Worm (Caenorhabditis elegans) whole organism, L4 larva: Measurements from ENCODE around the gene F31F6.1.

Experiments used
- D1046.2 ChIP-seq: fragments of 200-800 bp; sonication (Bioruptor generic); IDR thresholded peaks from 2 replicates; pipeline ENCODE4 v1.3.6; 2022; ENCODE audit warnings: missing genetic modification characterization, missing compliant biosample characterization
- F37D6.2 ChIP-seq: sonication (generic microtip); optimal IDR thresholded peaks from 2 replicates; lab custom pipeline; 2016; ENCODE audit warnings: mild to moderate bottlenecking, missing genetic modification characterization, missing compliant biosample characterization
- F49E8.2 ChIP-seq: sonication (generic microtip); optimal IDR thresholded peaks from 2 replicates; lab custom pipeline; 2016; ENCODE audit warnings: missing compliant biosample characterization, mild to moderate bottlenecking, missing genetic modification characterization, borderline replicate concordance
- R02D3.7 ChIP-seq: fragments of 150-350 bp; sonication (generic microtip); optimal IDR thresholded peaks from 3 replicates; lab custom pipeline; 2014; ENCODE audit warnings: missing biosample characterization, missing genetic modification characterization
- T26A8.4 ChIP-seq: fragments of 200-800 bp; sonication (Bioruptor generic); IDR thresholded peaks from 2 replicates; pipeline ENCODE4 v1.3.6; 2022; ENCODE audit warnings: missing genetic modification characterization, missing compliant biosample characterization
- Y105C5A.15 ChIP-seq: fragments of 200-800 bp; sonication (Bioruptor generic); IDR thresholded peaks from 2 replicates; pipeline ENCODE4 v1.3.6; 2022; ENCODE audit warnings: missing genetic modification characterization, missing compliant biosample characterization
- Y48G9A.11 ChIP-seq: fragments of 200-800 bp; sonication (Bioruptor generic); IDR thresholded peaks from 2 replicates; pipeline ENCODE4 v1.3.6; 2022; ENCODE audit warnings: missing genetic modification reagents, missing genetic modification characterization, missing compliant biosample characterization
- Y5F2A.4 ChIP-seq: fragments of 200-800 bp; sonication (Bioruptor generic); optimal IDR thresholded peaks from 2 replicates; lab custom pipeline; 2018; ENCODE audit warnings: mild to moderate bottlenecking, missing genetic modification characterization, missing compliant biosample characterization
- aly-2 ChIP-seq: sonication (generic microtip); optimal IDR thresholded peaks from 2 replicates; lab custom pipeline; 2018; ENCODE audit warnings: missing biosample characterization, missing genetic modification characterization
- ceh-20 ChIP-seq: fragments of 200-800 bp; sonication (Bioruptor generic); IDR thresholded peaks from 2 replicates; pipeline ENCODE4 v1.3.6; 2022; ENCODE audit warnings: missing genetic modification reagents, missing genetic modification characterization, missing compliant biosample characterization
- ceh-28 ChIP-seq: fragments of 150-350 bp; optimal IDR thresholded peaks from 2 replicates; lab custom pipeline; 2014; ENCODE audit warnings: missing biosample characterization, missing genetic modification reagents, missing genetic modification characterization
- ceh-32 ChIP-seq: sonication (generic microtip); optimal IDR thresholded peaks from 2 replicates; lab custom pipeline; 2016; ENCODE audit warnings: mild to moderate bottlenecking, missing genetic modification characterization, missing compliant biosample characterization; ENCODE audit not compliant: poor library complexity
- ceh-62 ChIP-seq: sonication (generic microtip); optimal IDR thresholded peaks from 2 replicates; lab custom pipeline; 2017; ENCODE audit warnings: missing biosample characterization, missing genetic modification characterization
- ces-1 ChIP-seq: fragments of 150-350 bp; sonication (generic microtip); optimal IDR thresholded peaks from 4 replicates; lab custom pipeline; 2014; ENCODE audit warnings: missing biosample characterization, missing genetic modification reagents, missing genetic modification characterization
- cey-2 ChIP-seq: sonication (generic microtip); optimal IDR thresholded peaks from 3 replicates; lab custom pipeline; 2017; ENCODE audit warnings: missing genetic modification characterization, mild to moderate bottlenecking, missing compliant biosample characterization, antibody characterized with exemption, borderline replicate concordance; ENCODE audit not compliant: insufficient read depth
- ctbp-1 ChIP-seq: fragments of 200-800 bp; sonication (Bioruptor generic); IDR thresholded peaks from 2 replicates; pipeline ENCODE4 v1.3.6; 2022; ENCODE audit warnings: missing genetic modification reagents, missing genetic modification characterization, missing compliant biosample characterization
- daf-16 ChIP-seq, 3 experiments: sonication (generic microtip); optimal IDR thresholded peaks; 2 replicates each; lab custom pipeline; 2016 to 2017; ENCODE audit warnings: missing genetic modification characterization in 3 of 3, missing genetic modification reagents in 3 of 3, mild to moderate bottlenecking in 2 of 3, missing compliant biosample characterization in 2 of 3, missing biosample characterization in 1 of 3, moderate library complexity in 1 of 3
- daf-8 ChIP-seq: fragments of 200-800 bp; sonication (Bioruptor generic); IDR thresholded peaks from 2 replicates; pipeline ENCODE4 v1.3.6; 2022; ENCODE audit warnings: missing genetic modification characterization, missing compliant biosample characterization
- duxl-1 ChIP-seq: sonication (generic microtip); optimal IDR thresholded peaks from 2 replicates; lab custom pipeline; 2016; ENCODE audit warnings: mild to moderate bottlenecking, missing genetic modification characterization, moderate library complexity, missing compliant biosample characterization; ENCODE audit not compliant: poor library complexity
- dve-1 ChIP-seq: sonication (generic microtip); optimal IDR thresholded peaks from 2 replicates; lab custom pipeline; 2017; ENCODE audit warnings: antibody characterized with exemption, mild to moderate bottlenecking, missing genetic modification characterization, missing compliant biosample characterization; ENCODE audit not compliant: insufficient read depth
- fkh-10 ChIP-seq: fragments of 150-350 bp; optimal IDR thresholded peaks from 2 replicates; lab custom pipeline; 2014; ENCODE audit warnings: missing biosample characterization, missing genetic modification reagents, missing genetic modification characterization
- hif-1 ChIP-seq, 2 experiments: sonication (generic microtip); optimal IDR thresholded peaks; 2 replicates each; lab custom pipeline; 2016 to 2017; ENCODE audit warnings: missing compliant biosample characterization in 2 of 2, missing genetic modification characterization in 2 of 2, missing genetic modification reagents in 2 of 2, missing genotype in 2 of 2, mild to moderate bottlenecking in 1 of 2
- hlh-11 ChIP-seq: fragments of 200-800 bp; sonication (Bioruptor generic); optimal IDR thresholded peaks from 2 replicates; lab custom pipeline; 2018; ENCODE audit warnings: mild to moderate bottlenecking, missing genetic modification characterization, missing compliant biosample characterization
- lim-7 ChIP-seq: fragments of 200-800 bp; sonication (Bioruptor generic); IDR thresholded peaks from 2 replicates; pipeline ENCODE4 v1.3.6; 2022; ENCODE audit warnings: missing genetic modification characterization, missing compliant biosample characterization
- lin-1 ChIP-seq: fragments of 200-800 bp; sonication (Bioruptor generic); IDR thresholded peaks from 2 replicates; pipeline ENCODE4 v1.3.6; 2022; ENCODE audit warnings: missing genetic modification reagents, missing genetic modification characterization, missing compliant biosample characterization
- lin-13 ChIP-seq: fragments of 150-350 bp; optimal IDR thresholded peaks from 2 replicates; lab custom pipeline; 2014; ENCODE audit warnings: missing biosample characterization, missing genetic modification reagents, missing genetic modification characterization
- mdl-1 ChIP-seq, 2 experiments: fragments of 150-350 bp in 1 of 2; sonication (generic microtip) in 1 of 2; optimal IDR thresholded peaks; 2 replicates each; lab custom pipeline; 2014 to 2017; ENCODE audit warnings: missing biosample characterization in 2 of 2, missing genetic modification characterization in 2 of 2
- mep-1 ChIP-seq: fragments of 150-350 bp; sonication (generic microtip); optimal IDR thresholded peaks from 3 replicates; lab custom pipeline; 2014; ENCODE audit warnings: missing biosample characterization, missing genetic modification characterization
- mes-2 ChIP-seq: sonication (generic microtip); optimal IDR thresholded peaks from 2 replicates; lab custom pipeline; 2016; ENCODE audit warnings: missing genotype, mild to moderate bottlenecking, missing genetic modification characterization, missing compliant biosample characterization; ENCODE audit not compliant: poor library complexity, severe bottlenecking
- mxl-2 ChIP-seq: fragments of 200-800 bp; sonication (Bioruptor generic); conservative IDR thresholded peaks from 2 replicates; pipeline ENCODE4 v1.3.6; 2022; ENCODE audit warnings: missing genetic modification reagents, missing genetic modification characterization, missing compliant biosample characterization
- nhr-28 ChIP-seq: fragments of 150-350 bp; optimal IDR thresholded peaks from 2 replicates; lab custom pipeline; 2014; ENCODE audit warnings: missing biosample characterization, missing genetic modification characterization
- nhr-42 ChIP-seq: fragments of 200-800 bp; sonication (Bioruptor generic); IDR thresholded peaks from 2 replicates; pipeline ENCODE4 v1.3.6; 2022; ENCODE audit warnings: missing genetic modification characterization, missing compliant biosample characterization
- nhr-6 ChIP-seq: fragments of 150-350 bp; optimal IDR thresholded peaks from 2 replicates; lab custom pipeline; 2014; ENCODE audit warnings: missing biosample characterization, missing genetic modification characterization
- nhr-76 ChIP-seq: fragments of 150-350 bp; optimal IDR thresholded peaks from 2 replicates; lab custom pipeline; 2014; ENCODE audit warnings: missing biosample characterization, missing genetic modification characterization
- nhr-77 ChIP-seq: fragments of 150-350 bp; optimal IDR thresholded peaks from 2 replicates; lab custom pipeline; 2014; ENCODE audit warnings: missing biosample characterization, missing genetic modification characterization
- php-3 ChIP-seq: fragments of 200-800 bp; sonication (Bioruptor generic); IDR thresholded peaks from 2 replicates; pipeline ENCODE4 v1.3.6; 2022; ENCODE audit warnings: missing genetic modification reagents, missing genetic modification characterization, missing compliant biosample characterization
- pqm-1 ChIP-seq: sonication (generic microtip); optimal IDR thresholded peaks from 2 replicates; lab custom pipeline; 2017; ENCODE audit warnings: missing biosample characterization, missing genetic modification characterization
- skn-1 ChIP-seq: fragments of 150-350 bp; optimal IDR thresholded peaks from 2 replicates; lab custom pipeline; 2014; ENCODE audit warnings: missing biosample characterization, missing genetic modification characterization
- snpc-1.2 ChIP-seq: fragments of 200-800 bp; sonication (Bioruptor generic); IDR thresholded peaks from 2 replicates; pipeline ENCODE4 v1.3.6; 2022; ENCODE audit warnings: missing genetic modification reagents, missing genetic modification characterization, missing compliant biosample characterization
- spr-1 ChIP-seq: sonication (generic microtip); optimal IDR thresholded peaks from 2 replicates; lab custom pipeline; 2016; ENCODE audit warnings: mild to moderate bottlenecking, missing genetic modification characterization, missing compliant biosample characterization
- spr-3 ChIP-seq: fragments of 200-800 bp; sonication (Bioruptor generic); optimal IDR thresholded peaks from 2 replicates; lab custom pipeline; 2018; ENCODE audit warnings: mild to moderate bottlenecking, missing genetic modification characterization, missing compliant biosample characterization
- tag-97 ChIP-seq: fragments of 200-800 bp; sonication (Bioruptor generic); IDR thresholded peaks from 2 replicates; pipeline ENCODE4 v1.3.6; 2022; ENCODE audit warnings: missing genetic modification characterization, missing compliant biosample characterization
- tra-1 ChIP-seq: fragments of 200-800 bp; sonication (Bioruptor generic); IDR thresholded peaks from 2 replicates; pipeline ENCODE4 v1.3.6; 2022; ENCODE audit warnings: missing genetic modification reagents, missing genetic modification characterization, missing compliant biosample characterization
- unc-39 ChIP-seq: sonication (generic microtip); optimal IDR thresholded peaks from 2 replicates; lab custom pipeline; 2017; ENCODE audit warnings: missing biosample characterization, missing genetic modification characterization
- unc-62 ChIP-seq, 3 experiments: fragments of 150-350 bp in 1 of 3; sonication (generic microtip); optimal IDR thresholded peaks in 2 of 3; peaks in 1 of 3; 1 replicate in 1 of 3; 2 replicates in 2 of 3; lab custom pipeline; 2014 to 2017; ENCODE audit warnings: missing biosample characterization in 3 of 3, missing genetic modification characterization in 3 of 3, missing genetic modification reagents in 3 of 3, missing genotype in 1 of 3
- vab-7 ChIP-seq: fragments of 200-800 bp; sonication (Bioruptor generic); IDR thresholded peaks from 2 replicates; pipeline ENCODE4 v1.3.6; 2022; ENCODE audit warnings: missing genetic modification reagents, missing genetic modification characterization, missing compliant biosample characterization
- zfp-2 ChIP-seq: sonication (generic microtip); optimal IDR thresholded peaks from 2 replicates; lab custom pipeline; 2016; ENCODE audit warnings: mild to moderate bottlenecking, missing genetic modification characterization, missing compliant biosample characterization
- zfp-3 ChIP-seq: fragments of 200-800 bp; sonication (Bioruptor generic); conservative IDR thresholded peaks from 2 replicates; pipeline ENCODE4 v1.3.6; 2022; ENCODE audit warnings: missing genetic modification reagents, missing genetic modification characterization, missing compliant biosample characterization
- ztf-7 ChIP-seq: fragments of 150-350 bp; optimal IDR thresholded peaks from 2 replicates; lab custom pipeline; 2014; ENCODE audit warnings: missing biosample characterization, missing genetic modification characterization

Gene F31F6.1

ce11 chrX:14824490-14825050, 43.5 kb downstream of the F31F6.1 start, which contains the start of gene mbk-1 (continued):
- TF ChIP-seq daf-16 (GFP tag; optimal IDR thresholded peaks at IDR 0.05; lab: Kevin White, UChicago) (no peak), daf-16 (tag; optimal IDR thresholded peaks at IDR 0.05; lab: Kevin White, UChicago) (peak; percentile 76), T26A8.4 (no peak), Y48G9A.11 (no peak), nhr-76 (tag; lab: Kevin White, UChicago) (no peak), nhr-6 (peak; percentile 6), zfp-3 (GFP tag; lab: Robert Waterston, UW) (0 out of 2 replicates have a peak, but pooled peaks have one; percentile 37), ctbp-1 (GFP tag; lab: Robert Waterston, UW) (0 out of 2 replicates have a peak, but pooled peaks have one; percentile 26), ceh-28 (tag; lab: Kevin White, UChicago) (no peak), hif-1 (tag; optimal IDR thresholded peaks at IDR 0.05; lab: Kevin White, UChicago) (peak in 1 of 2 experiments; percentile 27), cey-2 (tag; lab: Kevin White, UChicago) (no peak), F37D6.2 (tag; lab: Kevin White, UChicago) (peak; percentile 5), pqm-1 (tag; lab: Kevin White, UChicago) (peak; percentile 5), R02D3.7 (tag; lab: Kevin White, UChicago) (no peak), ztf-7 (tag; lab: Kevin White, UChicago) (peak; percentile 37), Y5F2A.4 (GFP tag; lab: Kevin White, UChicago) (no peak), mdl-1 (tag; optimal IDR thresholded peaks at IDR 0.05; lab: Kevin White, UChicago) (peak; percentile 49 to 90), nhr-77 (tag; lab: Kevin White, UChicago) (peak; percentile 76), duxl-1 (tag; lab: Kevin White, UChicago) (no peak), D1046.2 (GFP tag; lab: Robert Waterston, UW) (no peak), nhr-28 (tag; lab: Kevin White, UChicago) (peak; percentile 91), lin-13 (peak; percentile 17), tag-97 (GFP tag; lab: Robert Waterston, UW) (no peak), vab-7 (GFP tag; lab: Robert Waterston, UW) (no peak), spr-3 (GFP tag; lab: Kevin White, UChicago) (no peak), mxl-2 (GFP tag; lab: Robert Waterston, UW) (no peak), ceh-32 (no peak), mes-2 (tag; lab: Kevin White, UChicago) (no peak), aly-2 (no peak), ceh-20 (GFP tag; lab: Robert Waterston, UW) (peak; percentile 70; the same call in 1 of the 2 replicates), unc-62 (GFP tag; optimal IDR thresholded peaks at IDR 0.05 in 1 of 2; lab: Kevin White, UChicago) (peak in 1 of 2 experiments; percentile 50), unc-62 (tag; optimal IDR thresholded peaks at IDR 0.05; lab: Kevin White, UChicago) (no peak), ceh-62 (tag; lab: Kevin White, UChicago) (no peak), F49E8.2 (no peak), dve-1 (tag; lab: Kevin White, UChicago) (peak; percentile 85), ces-1 (no peak), mep-1 (tag; lab: Kevin White, UChicago) (peak; percentile 86), unc-39 (tag; lab: Kevin White, UChicago) (no peak), nhr-42 (0 out of 2 replicates have a peak, but pooled peaks have one; percentile 56), tra-1 (GFP tag; lab: Robert Waterston, UW) (0 out of 2 replicates have a peak, but pooled peaks have one; percentile 8), snpc-1.2 (GFP tag; lab: Robert Waterston, UW) (no peak), daf-8 (no peak), Y105C5A.15 (GFP tag; lab: Robert Waterston, UW) (no peak), lim-7 (GFP tag; lab: Robert Waterston, UW) (no peak), spr-1 (tag; lab: Kevin White, UChicago) (peak; percentile 1), skn-1 (no peak), zfp-2 (tag; lab: Kevin White, UChicago) (no peak), fkh-10 (GFP tag; lab: Kevin White, UChicago) (no peak), lin-1 (GFP tag; lab: Robert Waterston, UW) (peak; percentile 75), php-3 (GFP tag; lab: Robert Waterston, UW) (no peak), hlh-11 (peak; percentile 93)
